Worm (Caenorhabditis elegans) whole organism, L1 larva: ENCODE data around the gene eif-3.K.

Experiments
- C16A3.4 ChIP-seq: fragments of 150-350 bp; optimal IDR thresholded peaks from 2 replicates; lab custom pipeline; 2014; ENCODE audit warnings: missing biosample characterization, missing genetic modification characterization
- F16B12.6 ChIP-seq: fragments of 150-350 bp; optimal IDR thresholded peaks from 2 replicates; lab custom pipeline; 2014; ENCODE audit warnings: missing biosample characterization, missing genetic modification characterization
- blmp-1 ChIP-seq: fragments of 150-350 bp; optimal IDR thresholded peaks from 2 replicates; lab custom pipeline; 2014; ENCODE audit warnings: missing biosample characterization, missing genetic modification characterization
- ceh-8 ChIP-seq: fragments of 200-800 bp; sonication (Bioruptor generic); optimal IDR thresholded peaks from 2 replicates; lab custom pipeline; 2018; ENCODE audit warnings: mild to moderate bottlenecking, missing genetic modification characterization, moderate library complexity, missing compliant biosample characterization
- ceh-82 ChIP-seq, 3 experiments: fragments of 150-350 bp in 1 of 3; sonication (generic microtip) in 2 of 3; optimal IDR thresholded peaks; 2 replicates each; lab custom pipeline; 2014 to 2017; ENCODE audit warnings: missing biosample characterization in 3 of 3, missing genetic modification characterization in 3 of 3
- ceh-88 ChIP-seq: fragments of 200-800 bp; sonication (Bioruptor generic); IDR thresholded peaks from 2 replicates; pipeline ENCODE4 v1.3.6; 2022; ENCODE audit warnings: missing genetic modification characterization, missing compliant biosample characterization
- ceh-90 ChIP-seq: sonication (generic microtip); optimal IDR thresholded peaks from 2 replicates; lab custom pipeline; 2016; ENCODE audit warnings: missing genetic modification characterization, missing compliant biosample characterization
- ces-1 ChIP-seq: fragments of 150-350 bp; optimal IDR thresholded peaks from 2 replicates; lab custom pipeline; 2014; ENCODE audit warnings: missing biosample characterization, missing genetic modification reagents, missing genetic modification characterization
- dpl-1 ChIP-seq, 3 experiments: fragments of 150-350 bp in 2 of 3; sonication (generic microtip) in 1 of 3; optimal IDR thresholded peaks; 2 replicates each; lab custom pipeline; 2014 to 2017; ENCODE audit warnings: missing biosample characterization in 3 of 3, missing genetic modification characterization in 3 of 3, missing genetic modification reagents in 3 of 3
- efl-1 ChIP-seq, 4 experiments: fragments of 150-350 bp; optimal IDR thresholded peaks in 3 of 4; peaks in 1 of 4; 1 replicate in 1 of 4; 2 replicates in 3 of 4; lab custom pipeline; 2014; ENCODE audit warnings: missing biosample characterization in 2 of 4, missing genetic modification characterization in 2 of 4, missing genetic modification reagents in 2 of 4
- efl-3 ChIP-seq: fragments of 200-800 bp; sonication (Bioruptor generic); optimal IDR thresholded peaks from 2 replicates; lab custom pipeline; 2018; ENCODE audit warnings: mild to moderate bottlenecking, missing genetic modification characterization, missing compliant biosample characterization
- egl-27 ChIP-seq, 2 experiments: fragments of 150-350 bp in 1 of 2; sonication (generic microtip); optimal IDR thresholded peaks; 3 replicates each; lab custom pipeline; 2017 to 2018; ENCODE audit warnings: missing biosample characterization in 2 of 2, missing genetic modification characterization in 2 of 2, missing genetic modification reagents in 2 of 2
- elt-2 ChIP-seq: sonication (generic microtip); optimal IDR thresholded peaks from 2 replicates; lab custom pipeline; 2016; ENCODE audit warnings: missing genetic modification characterization, mild to moderate bottlenecking, inconsistent platforms, missing compliant biosample characterization, missing genetic modification reagents
- elt-3 ChIP-seq, 6 experiments: fragments of 150-350 bp in 1 of 6; sonication (generic microtip); optimal IDR thresholded peaks; 2 replicates each; lab custom pipeline; 2017 to 2018; ENCODE audit warnings: missing biosample characterization in 6 of 6, missing genetic modification characterization in 6 of 6, inconsistent platforms in 1 of 6
- fos-1 ChIP-seq: fragments of 150-350 bp; optimal IDR thresholded peaks from 2 replicates; lab custom pipeline; 2014; ENCODE audit warnings: missing biosample characterization, missing genetic modification characterization
- hpl-2 ChIP-seq: fragments of 150-350 bp; optimal IDR thresholded peaks from 2 replicates; lab custom pipeline; 2014; ENCODE audit warnings: missing biosample characterization, missing genetic modification reagents, missing genetic modification characterization
- isw-1 ChIP-seq: fragments of 200-800 bp; sonication (Bioruptor generic); IDR thresholded peaks from 2 replicates; pipeline ENCODE4 v1.3.6; 2022; ENCODE audit warnings: missing genetic modification characterization, missing compliant biosample characterization
- jun-1 ChIP-seq: fragments of 150-350 bp; optimal IDR thresholded peaks from 2 replicates; lab custom pipeline; 2014; ENCODE audit warnings: missing biosample characterization, missing genetic modification reagents, missing genetic modification characterization
- lin-14 ChIP-seq: fragments of 200-800 bp; sonication (Bioruptor generic); optimal IDR thresholded peaks from 2 replicates; lab custom pipeline; 2018; ENCODE audit warnings: mild to moderate bottlenecking, missing genetic modification characterization, moderate library complexity, missing compliant biosample characterization
- lin-15B ChIP-seq: fragments of 150-350 bp; sonication (generic microtip); optimal IDR thresholded peaks from 3 replicates; lab custom pipeline; 2014; ENCODE audit warnings: missing biosample characterization, missing genetic modification characterization
- lin-35 ChIP-seq, 2 experiments: fragments of 150-350 bp; optimal IDR thresholded peaks; 2 replicates each; lab custom pipeline; 2014; ENCODE audit warnings: missing biosample characterization in 2 of 2, missing genetic modification characterization in 2 of 2, missing genetic modification reagents in 2 of 2
- lsy-2 ChIP-seq, 2 experiments: fragments of 150-350 bp; optimal IDR thresholded peaks; 2 replicates each; lab custom pipeline; 2014; ENCODE audit warnings: missing biosample characterization in 2 of 2, missing genetic modification characterization in 2 of 2
- mdl-1 ChIP-seq, 2 experiments: fragments of 150-350 bp; optimal IDR thresholded peaks; 2 replicates each; lab custom pipeline; 2014 to 2017; ENCODE audit warnings: missing biosample characterization in 2 of 2, missing genetic modification characterization in 2 of 2, inconsistent platforms in 1 of 2
- mep-1 ChIP-seq: fragments of 150-350 bp; optimal IDR thresholded peaks from 2 replicates; lab custom pipeline; 2014; ENCODE audit warnings: missing biosample characterization, missing genetic modification characterization
- nhr-11 ChIP-seq: fragments of 150-350 bp; optimal IDR thresholded peaks from 2 replicates; lab custom pipeline; 2014; ENCODE audit warnings: missing biosample characterization, missing genetic modification characterization
- nhr-12 ChIP-seq: sonication (generic microtip); optimal IDR thresholded peaks from 2 replicates; lab custom pipeline; 2017; ENCODE audit warnings: missing biosample characterization, missing genetic modification characterization
- nhr-19 ChIP-seq: fragments of 200-800 bp; sonication (Bioruptor generic); conservative IDR thresholded peaks from 2 replicates; pipeline ENCODE4 v1.3.6; 2022; ENCODE audit warnings: missing genetic modification characterization, missing compliant biosample characterization
- nhr-20 ChIP-seq: sonication (generic microtip); optimal IDR thresholded peaks from 2 replicates; lab custom pipeline; 2016; ENCODE audit warnings: mild to moderate bottlenecking, missing genetic modification characterization, missing compliant biosample characterization
- nhr-28 ChIP-seq: fragments of 150-350 bp; optimal IDR thresholded peaks from 2 replicates; lab custom pipeline; 2014; ENCODE audit warnings: missing biosample characterization, missing genetic modification characterization
- nhr-47 ChIP-seq: sonication (generic microtip); optimal IDR thresholded peaks from 2 replicates; lab custom pipeline; 2016; ENCODE audit warnings: mild to moderate bottlenecking, missing genetic modification characterization, moderate library complexity, missing compliant biosample characterization
- nhr-71 ChIP-seq: sonication (generic microtip); optimal IDR thresholded peaks from 2 replicates; lab custom pipeline; 2016; ENCODE audit warnings: mild to moderate bottlenecking, missing genetic modification characterization, moderate library complexity, missing compliant biosample characterization
- nhr-76 ChIP-seq: sonication (generic microtip); optimal IDR thresholded peaks from 2 replicates; lab custom pipeline; 2017; ENCODE audit warnings: missing biosample characterization, missing genetic modification characterization
- nhr-90 ChIP-seq: sonication (generic microtip); optimal IDR thresholded peaks from 2 replicates; lab custom pipeline; 2016; ENCODE audit warnings: mild to moderate bottlenecking, missing genetic modification characterization, missing compliant biosample characterization; ENCODE audit not compliant: poor library complexity
- pax-3 ChIP-seq: fragments of 200-800 bp; sonication (Bioruptor generic); optimal IDR thresholded peaks from 2 replicates; lab custom pipeline; 2018; ENCODE audit warnings: mild to moderate bottlenecking, missing genetic modification characterization, moderate library complexity, missing compliant biosample characterization
- snu-23 ChIP-seq: sonication (generic microtip); optimal IDR thresholded peaks from 2 replicates; lab custom pipeline; 2016; ENCODE audit warnings: missing genetic modification characterization, missing compliant biosample characterization
- sox-4 ChIP-seq: sonication (generic microtip); optimal IDR thresholded peaks from 2 replicates; lab custom pipeline; 2016; ENCODE audit warnings: missing genetic modification characterization, missing compliant biosample characterization
- sup-37 ChIP-seq: fragments of 200-800 bp; sonication (Bioruptor generic); optimal IDR thresholded peaks from 2 replicates; lab custom pipeline; 2018; ENCODE audit warnings: mild to moderate bottlenecking, missing genetic modification characterization, missing compliant biosample characterization
- swsn-7 ChIP-seq: sonication (generic microtip); optimal IDR thresholded peaks from 2 replicates; lab custom pipeline; 2016; ENCODE audit warnings: missing genetic modification characterization, missing compliant biosample characterization
- tbx-2 ChIP-seq: sonication (generic microtip); optimal IDR thresholded peaks from 2 replicates; lab custom pipeline; 2016; ENCODE audit warnings: missing genetic modification characterization, missing compliant biosample characterization
- tlp-1 ChIP-seq: fragments of 150-350 bp; optimal IDR thresholded peaks from 2 replicates; lab custom pipeline; 2014; ENCODE audit warnings: missing biosample characterization, missing genetic modification characterization
- unc-130 ChIP-seq: fragments of 150-350 bp; optimal IDR thresholded peaks from 2 replicates; lab custom pipeline; 2017; ENCODE audit warnings: missing biosample characterization, missing genetic modification characterization, inconsistent platforms
- unc-30 ChIP-seq: sonication (generic microtip); optimal IDR thresholded peaks from 2 replicates; lab custom pipeline; 2017; ENCODE audit warnings: missing biosample characterization, missing genetic modification characterization

eif-3.K gene

ce11 chrV:12961085-12961560 is 7.3 kb downstream of the eif-3.K start, which contains the start of gene mpst-7:
Gene mpst-7 (minus strand): TSS chrV:12961135.
- TF ChIP-seq efl-1 (optimal IDR thresholded peaks at IDR 0.05; lab: Kevin White, UChicago) (no peak), efl-1 (GFP tag; optimal IDR thresholded peaks at IDR 0.05 in 1 of 2; lab: Kevin White, UChicago) (peak in 1 of 2 experiments; percentile 65), nhr-90 (tag; lab: Kevin White, UChicago) (no peak), nhr-76 (tag; lab: Kevin White, UChicago) (no peak), unc-30 (tag; lab: Kevin White, UChicago) (no peak), efl-3 (GFP tag; lab: Kevin White, UChicago) (no peak), pax-3 (tag; lab: Kevin White, UChicago) (no peak), fos-1 (no peak), elt-2 (tag; lab: Kevin White, UChicago) (no peak), blmp-1 (tag; lab: Kevin White, UChicago) (peak; percentile 83), lin-35 (GFP tag; optimal IDR thresholded peaks at IDR 0.05; lab: Kevin White, UChicago) (no peak), jun-1 (no peak), lin-14 (GFP tag; lab: Kevin White, UChicago) (peak; percentile 80), ceh-90 (no peak), ceh-82 (tag; optimal IDR thresholded peaks at IDR 0.05; lab: Kevin White, UChicago) (no peak), snu-23 (GFP tag; lab: Kevin White, UChicago) (no peak)

- TF ChIP-seq tlp-1 (tag; lab: Kevin White, UChicago) = no peak
- peak; percentile 47 for TF ChIP-seq elt-2 (tag; lab: Kevin White, UChicago)
- TF ChIP-seq efl-1 (optimal IDR thresholded peaks at IDR 0.05; lab: Kevin White, UChicago) = no peak
- peak in 1 of 2 experiments; percentile 70 for TF ChIP-seq efl-1 (GFP tag; optimal IDR thresholded peaks at IDR 0.05 in 1 of 2; lab: Kevin White, UChicago)
- peak; percentile 24 for TF ChIP-seq nhr-71 (tag; lab: Kevin White, UChicago)
- TF ChIP-seq egl-27 (tag; optimal IDR thresholded peaks at IDR 0.05; lab: Kevin White, UChicago) = no peak
- peak; percentile 45 for TF ChIP-seq lin-14 (GFP tag; lab: Kevin White, UChicago)
- peak; percentile 31 for TF ChIP-seq mep-1 (tag; lab: Kevin White, UChicago)
- TF ChIP-seq ces-1 (GFP tag; lab: Kevin White, UChicago) = no peak
- peak; percentile 9 for TF ChIP-seq blmp-1 (tag; lab: Kevin White, UChicago)
- TF ChIP-seq hpl-2 (GFP tag; lab: Kevin White, UChicago) = no peak
These were observed 9.4 kb downstream of the eif-3.K start, which contains the start of gene hrg-9 for ce11 chrV:12963192-12963591. Gene hrg-9 (minus strand): TSS chrV:12963343.

ce11 chrV:12964076-12964475 is 10.3 kb downstream of the eif-3.K start, which contains the start of gene srd-35:
Gene srd-35 (plus strand): TSS chrV:12964376.
- no peak for TF ChIP-seq nhr-28 (tag; lab: Kevin White, UChicago)
- TF ChIP-seq ceh-8 (GFP tag; lab: Kevin White, UChicago) = peak; percentile 23
- TF ChIP-seq, all 84 proteins: peak for 1

- TF ChIP-seq snu-23 (GFP tag; lab: Kevin White, UChicago) (no peak), isw-1 (no peak), fos-1 (no peak), lsy-2 (tag; optimal IDR thresholded peaks at IDR 0.05; lab: Kevin White, UChicago) (no peak), sup-37 (GFP tag; lab: Kevin White, UChicago) (no peak), sox-4 (tag; lab: Kevin White, UChicago) (no peak), nhr-76 (tag; lab: Kevin White, UChicago) (no peak), mdl-1 (tag; optimal IDR thresholded peaks at IDR 0.05; lab: Kevin White, UChicago) (no peak), nhr-47 (tag; lab: Kevin White, UChicago) (no peak), nhr-11 (no peak), lin-35 (GFP tag; optimal IDR thresholded peaks at IDR 0.05; lab: Kevin White, UChicago) (no peak), nhr-12 (no peak), egl-27 (tag; optimal IDR thresholded peaks at IDR 0.05; lab: Kevin White, UChicago) (no peak)
These were observed 13.3 kb downstream of the eif-3.K start, which contains the start of gene R186.3 for ce11 chrV:12967110-12967509. Gene R186.3 (minus strand): TSS chrV:12967210.

ce11 chrV:12967925-12968327 is 14.1 kb downstream of the eif-3.K start, which contains the start of gene R186.8:
Gene R186.8 (minus strand): TSS chrV:12967982.
- peak; percentile 62 for TF ChIP-seq lin-15B
- peak; percentile 85 for TF ChIP-seq nhr-19
- peak; percentile 8 to 69 (median 58) for TF ChIP-seq dpl-1 (GFP tag; optimal IDR thresholded peaks at IDR 0.05; lab: Kevin White, UChicago)
- peak; percentile 67 for TF ChIP-seq swsn-7 (tag; lab: Kevin White, UChicago)
- peak; percentile 49 for TF ChIP-seq mep-1 (tag; lab: Kevin White, UChicago)
- TF ChIP-seq nhr-20 (tag; lab: Kevin White, UChicago) = peak; percentile 78
- TF ChIP-seq ceh-88 (GFP tag; lab: Robert Waterston, UW) = peak; percentile 78
- peak; percentile 80 for TF ChIP-seq lin-14 (GFP tag; lab: Kevin White, UChicago)
- TF ChIP-seq efl-1 (optimal IDR thresholded peaks at IDR 0.05; lab: Kevin White, UChicago) = peak; percentile 53 to 62
- TF ChIP-seq efl-1 (GFP tag; optimal IDR thresholded peaks at IDR 0.05 in 1 of 2; lab: Kevin White, UChicago) = peak; percentile 42 to 95
- peak; percentile 78 for TF ChIP-seq pax-3 (tag; lab: Kevin White, UChicago)
- TF ChIP-seq unc-130 (tag; lab: Kevin White, UChicago) = peak; percentile 17
- TF ChIP-seq elt-3 (tag; optimal IDR thresholded peaks at IDR 0.05; lab: Kevin White, UChicago) = peak in 1 of 6 experiments; percentile 28
- peak; percentile 33 for TF ChIP-seq C16A3.4
- TF ChIP-seq tbx-2 (tag; lab: Kevin White, UChicago) = peak; percentile 70
- peak; percentile 78 for TF ChIP-seq F16B12.6
